Fruit fly (Drosophila melanogaster): ENCODE data around the gene Acsx2.

Gene Acsx2

DNA sequence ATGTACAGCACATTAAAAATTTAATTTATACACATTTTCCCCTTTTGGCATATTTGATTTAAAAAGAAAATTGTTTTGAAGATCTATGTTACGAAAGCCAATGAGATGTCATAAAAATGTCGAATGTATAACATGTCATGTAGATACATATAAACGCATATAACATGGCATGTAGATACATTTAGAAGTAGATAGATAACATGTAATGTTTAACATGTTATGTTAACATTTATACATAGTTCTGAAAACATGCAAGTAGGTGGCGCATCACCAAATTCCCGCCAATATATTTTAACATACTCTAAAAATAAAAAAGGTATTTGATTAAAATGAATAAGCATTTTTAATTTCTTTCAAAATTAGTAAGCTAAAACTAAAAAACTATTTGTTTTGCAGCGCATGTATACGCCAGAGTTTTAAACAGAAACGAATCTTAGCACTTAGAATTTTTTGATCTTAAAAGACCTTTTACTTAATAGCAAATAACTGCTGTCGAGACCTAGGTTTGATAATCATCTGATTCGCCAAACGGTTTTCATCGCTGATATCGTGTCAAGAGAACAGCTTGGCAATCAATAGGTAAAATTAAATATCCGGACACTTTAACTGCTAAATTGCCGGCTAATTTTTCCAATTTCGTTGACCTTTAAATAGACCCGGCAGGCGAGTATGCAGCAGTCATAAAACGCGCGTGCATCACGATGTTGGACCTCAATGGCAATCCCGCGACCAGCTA lies at the start of gene Acsx2:
Gene Acsx2 (plus strand): TSS at position 686 of the 736 bp plus-strand sequence.
- no peak for TF ChIP-seq CG17801 (GFP tag; optimal IDR thresholded peaks at IDR 0.05; ENCODE audit: partially characterized antibody)

DNA sequence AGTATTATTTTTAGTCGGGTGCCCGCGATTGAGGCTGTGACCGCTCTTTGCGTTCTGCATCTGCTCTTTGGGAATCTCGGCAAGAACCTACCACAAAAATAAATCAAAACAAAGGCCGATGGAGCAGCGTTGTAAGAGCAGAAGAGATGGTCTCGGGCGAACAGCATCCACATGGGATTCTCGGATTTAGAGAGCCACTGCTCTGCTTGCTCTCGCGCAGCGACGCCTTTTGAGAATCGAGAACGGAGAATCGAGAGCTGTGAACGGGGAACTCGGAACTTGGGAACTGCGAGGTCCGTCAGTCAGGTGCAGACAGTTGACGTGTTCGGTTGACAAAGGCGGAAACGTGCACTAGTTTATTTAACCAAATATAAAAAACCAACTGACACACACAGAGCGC lies 48.1 kb upstream of the Acsx2 start, which contains the start of gene GluClalpha:
Gene GluClalpha (plus strand): TSS at position 301 of the 400 bp plus-strand sequence.
- TF ChIP-seq CG17801 (GFP tag; optimal IDR thresholded peaks at IDR 0.05; ENCODE audit: partially characterized antibody) = no peak

DNA sequence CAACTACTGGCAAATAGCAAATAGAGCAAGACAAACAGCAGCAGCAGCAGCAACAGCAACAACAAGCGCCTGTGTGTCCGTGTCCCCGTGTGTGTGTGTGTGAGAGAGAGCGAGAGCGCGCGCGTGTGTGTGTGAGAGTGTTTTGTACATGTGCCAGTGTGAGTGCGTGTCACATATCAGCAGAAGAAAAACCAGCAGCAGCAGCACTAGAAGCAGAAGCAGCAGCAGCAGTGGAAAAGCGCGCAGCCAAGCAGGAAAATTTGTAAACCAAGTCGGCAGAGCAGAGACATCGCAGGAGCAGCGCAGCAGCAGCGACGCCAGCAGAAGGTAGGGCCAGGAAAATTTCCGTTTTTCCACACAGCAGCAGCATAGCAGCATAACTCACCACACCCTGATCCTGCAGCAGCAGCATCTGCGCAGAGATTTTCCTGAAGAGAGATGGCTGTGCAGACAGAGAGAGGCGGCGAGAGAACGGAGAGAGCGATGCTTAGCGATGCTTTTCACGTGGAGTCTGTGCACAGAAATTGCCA lies 47.5 kb upstream of the Acsx2 start:
- TF ChIP-seq CG17801 (GFP tag; optimal IDR thresholded peaks at IDR 0.05; ENCODE audit: partially characterized antibody) = no peak

DNA sequence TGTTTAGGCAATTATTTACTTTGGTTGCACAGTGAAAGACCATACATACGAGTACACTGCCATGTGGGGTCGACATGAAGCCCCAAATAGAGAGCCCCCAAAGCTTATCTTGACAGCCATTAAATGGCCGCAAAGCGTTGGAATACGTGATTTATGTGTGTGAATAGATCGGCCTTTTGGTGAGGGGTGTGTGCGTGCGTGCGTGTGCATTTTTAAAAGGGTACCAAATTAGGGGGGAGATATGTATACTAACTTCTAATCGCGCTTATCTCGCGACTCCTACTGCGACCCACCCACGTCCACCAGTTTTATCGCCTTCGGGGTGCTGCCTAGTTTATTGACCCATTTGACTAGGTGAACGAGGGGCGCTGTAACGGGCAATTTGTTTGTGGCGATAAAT lies 35.7 kb upstream of the Acsx2 start:
- TF ChIP-seq CG17801 (GFP tag; optimal IDR thresholded peaks at IDR 0.05; ENCODE audit: partially characterized antibody) = no peak

DNA sequence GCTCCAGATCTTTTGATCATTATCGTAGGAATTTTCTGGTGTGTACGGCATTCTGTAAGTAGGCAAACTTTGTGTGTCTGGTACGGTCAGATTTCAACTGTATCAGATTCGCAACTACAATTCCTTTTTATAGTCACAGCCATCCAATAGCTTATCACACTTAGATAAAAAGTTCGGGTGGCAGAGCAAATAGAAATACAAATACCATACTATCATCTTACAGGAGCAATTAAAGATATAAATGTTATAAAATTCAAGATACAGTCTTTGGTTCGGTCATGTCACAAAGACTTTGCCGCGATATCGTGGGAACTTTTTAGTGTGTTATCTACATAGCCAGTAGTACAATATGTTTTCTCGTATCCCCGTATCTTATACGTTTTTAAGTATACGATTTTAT lies 5.4 kb upstream of the Acsx2 start, which contains the start of gene Acsx1L:
Gene Acsx1L (minus strand): TSS at position 101 of the 400 bp plus-strand sequence.
- TF ChIP-seq CG17801 (GFP tag; optimal IDR thresholded peaks at IDR 0.05; ENCODE audit: partially characterized antibody) = no peak

DNA sequence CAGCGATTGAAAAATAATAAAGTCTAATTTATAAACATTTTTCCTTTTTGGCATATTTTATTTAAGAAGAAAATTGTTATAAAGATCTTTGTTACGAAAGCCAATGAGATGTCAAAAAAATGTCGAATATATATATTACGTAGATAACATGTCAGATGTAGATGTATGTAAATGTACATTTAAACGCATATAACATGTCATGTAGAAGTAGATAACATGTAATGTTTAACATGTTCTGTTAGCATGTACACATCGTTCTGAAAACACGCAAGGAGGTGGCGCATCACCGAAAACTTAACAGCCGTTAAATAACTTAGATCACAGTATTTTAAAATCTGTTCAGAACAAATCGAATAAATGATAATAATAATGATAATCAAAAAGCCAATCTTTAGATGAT lies 4.4 kb upstream of the Acsx2 start:
- no peak for TF ChIP-seq CG17801 (GFP tag; optimal IDR thresholded peaks at IDR 0.05; ENCODE audit: partially characterized antibody)

DNA sequence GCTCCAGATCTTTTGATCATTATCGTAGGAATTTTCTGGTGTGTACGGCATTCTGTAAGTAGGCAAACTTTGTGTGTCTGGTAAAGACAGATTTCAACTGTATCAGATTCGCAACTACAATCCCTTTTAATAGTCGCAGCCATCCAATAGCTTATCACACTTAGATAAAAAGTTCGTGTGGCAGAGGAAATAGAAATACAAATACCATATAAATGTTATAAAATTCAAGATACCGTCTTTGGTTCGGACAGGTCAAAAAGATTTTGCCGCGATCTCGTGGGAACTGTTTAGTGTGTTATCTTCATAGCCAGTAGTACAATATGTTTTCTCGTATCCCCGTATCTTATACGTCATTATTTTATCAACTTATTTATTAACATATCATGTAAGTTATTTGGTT lies 1.4 kb upstream of the Acsx2 start, which contains the start of gene Acsx1R:
Gene Acsx1R (minus strand): TSS at position 101 of the 400 bp plus-strand sequence.
- no peak for TF ChIP-seq CG17801 (GFP tag; optimal IDR thresholded peaks at IDR 0.05; ENCODE audit: partially characterized antibody)

DNA sequence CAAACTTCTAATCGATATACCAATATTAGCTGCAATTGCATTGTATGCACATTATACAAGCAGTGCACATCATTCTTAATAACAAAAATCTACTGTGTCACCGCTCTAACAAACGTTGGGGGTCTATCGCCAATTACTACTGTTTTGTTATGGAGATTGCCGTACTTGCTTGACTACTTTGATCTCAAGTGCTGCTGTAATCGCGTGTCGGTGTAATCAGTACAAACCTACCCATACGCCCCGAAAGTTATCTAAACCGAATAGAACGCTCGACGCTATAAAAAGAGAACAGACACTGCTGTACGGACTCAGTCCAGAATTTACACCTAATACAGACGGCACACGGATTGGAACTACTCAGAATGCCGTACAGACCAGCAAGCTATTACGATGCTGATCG lies 2.4 kb downstream of the Acsx2 start, which contains the start of gene Acsx3:
Gene Acsx3 (plus strand): TSS at position 301 of the 400 bp plus-strand sequence.
- TF ChIP-seq CG17801 (GFP tag; optimal IDR thresholded peaks at IDR 0.05; ENCODE audit: partially characterized antibody) = no peak

DNA sequence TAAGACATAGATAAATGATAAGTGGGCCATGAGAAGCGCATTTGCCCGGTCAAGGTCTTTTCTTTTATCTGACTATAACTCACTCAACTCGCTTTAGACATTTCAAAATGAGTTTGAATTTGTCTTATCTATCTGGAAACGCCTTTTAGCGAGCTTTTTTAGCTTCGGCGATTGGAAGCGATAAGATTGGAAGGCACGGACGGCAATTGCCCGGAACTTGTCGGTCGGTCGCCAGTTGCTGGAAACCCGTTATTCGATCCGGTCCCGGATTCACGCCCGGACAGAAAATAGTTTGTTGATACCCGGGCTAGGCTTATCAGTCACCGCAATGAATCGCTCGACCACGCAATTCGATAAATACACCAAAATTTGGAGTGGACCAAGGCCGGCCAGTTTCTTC lies 4.7 kb downstream of the Acsx2 start, which contains the start of gene Acsx4:
Gene Acsx4 (plus strand): TSS at position 233 of the 400 bp plus-strand sequence.
- no peak for TF ChIP-seq CG17801 (GFP tag; optimal IDR thresholded peaks at IDR 0.05; ENCODE audit: partially characterized antibody)

DNA sequence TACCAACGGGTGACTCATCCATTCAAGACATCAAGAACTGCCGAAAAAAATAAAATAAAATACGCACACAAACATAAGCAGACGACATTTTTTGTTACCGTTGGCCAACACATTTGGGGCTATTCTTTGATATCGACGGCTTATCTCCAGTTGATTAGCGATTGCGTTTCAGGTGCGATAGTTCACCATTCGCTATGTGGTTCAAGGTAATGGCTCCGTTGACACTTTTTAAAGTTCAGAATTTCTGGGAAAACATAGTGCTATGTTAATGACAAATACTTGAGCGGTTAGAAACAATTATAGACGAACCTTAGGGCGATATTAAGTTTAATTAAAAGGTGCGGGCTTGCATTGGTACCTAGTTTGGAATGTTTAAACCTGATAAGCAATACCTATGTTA lies 6.9 kb downstream of the Acsx2 start:
- TF ChIP-seq CG17801 (GFP tag; optimal IDR thresholded peaks at IDR 0.05; ENCODE audit: partially characterized antibody) = no peak

DNA sequence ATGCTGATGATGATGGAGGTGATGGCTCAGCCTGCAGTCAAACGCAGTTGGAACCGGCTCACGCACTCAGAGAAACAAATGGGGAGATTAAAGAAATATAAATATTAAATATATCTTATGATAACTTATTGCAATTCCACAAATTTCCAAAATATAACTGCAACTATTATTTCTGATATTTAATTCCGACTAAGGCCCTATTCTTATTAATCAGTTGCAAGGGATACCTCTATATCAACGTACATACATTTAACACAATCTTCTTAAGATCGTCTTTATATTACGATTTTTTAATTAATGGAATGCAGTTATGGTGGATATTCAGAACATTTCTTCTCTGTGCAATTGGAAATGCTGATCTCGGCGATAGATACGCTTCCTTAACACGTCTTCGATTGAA lies 10.2 kb downstream of the Acsx2 start:
- no peak for TF ChIP-seq CG17801 (GFP tag; optimal IDR thresholded peaks at IDR 0.05; ENCODE audit: partially characterized antibody)

DNA sequence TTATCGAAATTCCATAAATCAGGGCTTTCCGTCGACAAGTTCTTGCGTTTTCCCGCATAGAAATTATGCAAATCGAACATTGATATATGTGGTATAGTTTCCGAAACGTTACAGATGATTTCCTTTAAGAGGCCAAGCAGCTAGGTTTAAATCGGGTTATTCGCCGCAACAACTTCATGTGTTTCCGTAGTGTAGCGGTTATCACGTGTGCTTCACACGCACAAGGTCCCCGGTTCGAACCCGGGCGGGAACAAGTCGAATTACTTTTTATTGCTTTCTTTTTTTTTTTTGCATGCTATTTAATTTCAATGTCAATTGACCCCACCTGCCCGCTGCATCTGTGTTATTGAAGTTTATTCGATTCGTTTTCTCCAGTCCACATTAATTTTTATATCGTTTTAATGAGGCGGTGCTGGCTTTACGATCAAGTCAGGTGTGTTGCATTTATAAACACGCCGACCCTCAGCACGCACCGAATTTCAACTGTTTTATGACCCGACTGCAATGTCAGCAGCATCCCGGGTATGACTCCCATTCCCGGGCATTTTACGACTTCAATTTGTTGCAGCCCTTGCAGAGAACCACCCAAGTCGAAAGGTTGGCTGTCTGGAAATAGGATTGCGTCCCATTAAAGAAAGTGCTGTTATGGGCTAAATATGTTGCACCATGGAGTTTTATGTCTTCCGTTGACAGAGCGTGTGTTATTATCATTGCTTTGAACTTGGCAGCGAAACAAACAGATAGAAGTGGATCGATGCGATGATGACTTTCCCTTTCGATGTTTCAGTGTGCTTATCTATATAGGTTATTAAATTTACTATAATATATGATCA lies 11.6 kb downstream of the Acsx2 start:
- no peak for TF ChIP-seq CG17801 (GFP tag; optimal IDR thresholded peaks at IDR 0.05; ENCODE audit: partially characterized antibody)

DNA sequence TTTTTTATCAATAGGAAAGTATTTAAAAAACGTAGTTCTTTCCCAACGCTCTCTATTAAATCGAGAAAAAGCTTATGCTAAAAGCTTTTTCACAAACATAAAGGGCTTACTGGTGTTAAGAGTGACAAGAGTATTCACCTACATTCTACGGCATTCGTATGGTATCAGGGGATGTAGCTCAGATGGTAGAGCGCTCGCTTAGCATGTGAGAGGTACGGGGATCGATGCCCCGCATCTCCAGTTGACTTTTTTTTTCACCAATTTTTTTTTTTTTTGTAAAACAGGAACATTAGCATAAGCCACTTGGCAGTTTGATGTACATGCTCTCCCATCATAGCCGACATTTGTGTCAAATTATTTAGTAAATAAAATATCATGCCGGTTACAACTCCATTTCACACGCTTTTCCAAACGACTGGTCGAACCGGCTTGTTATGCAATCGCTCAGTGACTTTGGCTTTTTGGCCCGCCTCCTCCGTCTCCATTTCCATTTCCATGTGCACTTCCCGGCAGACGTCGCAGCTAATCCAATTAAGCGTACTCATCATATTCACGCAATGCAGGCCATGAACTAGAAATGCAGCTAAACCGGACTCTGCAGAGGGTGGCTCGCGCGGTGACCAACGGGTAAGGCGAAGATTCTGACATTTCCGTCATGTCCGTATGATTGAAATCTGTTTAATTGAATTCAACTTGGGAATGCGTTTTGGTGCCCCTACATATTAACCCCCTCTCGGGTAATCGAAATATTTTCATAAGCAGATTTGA lies 12.4 kb downstream of the Acsx2 start:
- TF ChIP-seq CG17801 (GFP tag; optimal IDR thresholded peaks at IDR 0.05; ENCODE audit: partially characterized antibody) = no peak

DNA sequence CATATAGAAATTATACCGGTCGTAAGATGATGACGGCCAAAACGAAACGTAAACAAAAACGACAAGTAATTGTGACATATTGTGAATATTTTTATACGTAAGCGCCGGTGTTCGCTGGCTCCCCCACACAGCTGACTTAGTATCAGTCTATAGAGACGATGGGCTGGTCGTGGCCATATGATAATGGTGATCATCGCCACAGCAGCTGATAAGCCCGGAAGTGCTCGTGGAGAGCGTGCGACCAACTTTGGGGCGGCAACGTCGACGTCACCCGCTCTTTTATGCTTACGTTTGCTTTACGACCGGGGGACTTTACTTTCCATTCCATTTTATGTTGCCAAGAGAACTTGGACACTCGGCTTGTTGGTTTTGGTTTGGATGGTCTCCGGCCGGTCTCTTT lies 14.1 kb downstream of the Acsx2 start:
- TF ChIP-seq CG17801 (GFP tag; optimal IDR thresholded peaks at IDR 0.05; ENCODE audit: partially characterized antibody) = no peak

DNA sequence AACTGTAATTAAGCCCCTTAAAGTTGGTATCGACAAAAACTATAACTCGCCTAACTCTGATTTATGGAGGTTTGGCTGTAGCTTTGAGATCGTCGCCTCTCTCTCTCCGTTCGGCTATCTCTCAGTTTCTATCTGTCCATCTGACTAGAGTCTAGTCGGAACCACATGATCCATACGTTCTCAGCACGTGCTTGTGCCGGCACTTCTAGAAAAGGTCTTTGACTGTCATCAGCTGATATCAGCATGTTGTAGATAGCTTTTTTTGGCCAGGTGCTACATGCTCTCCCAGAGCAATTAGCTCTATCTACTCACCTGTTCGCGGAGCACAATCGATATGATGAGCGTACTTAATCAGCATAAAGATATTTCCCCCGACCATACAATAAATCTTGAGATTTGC lies 15.1 kb downstream of the Acsx2 start:
- TF ChIP-seq CG17801 (GFP tag; optimal IDR thresholded peaks at IDR 0.05; ENCODE audit: partially characterized antibody) = no peak
